Fruit fly (Drosophila melanogaster): ENCODE results near the gene CG43750.

- TF ChIP-seq Snoo (tag; optimal IDR thresholded peaks at IDR 0.05) (no peak), D1 (tag; optimal IDR thresholded peaks at IDR 0.05) (no peak), CG12605 (GFP tag; IDR thresholded peaks at IDR 0.05) (no peak), Pif1B (GFP tag; optimal IDR thresholded peaks at IDR 0.05) (peak; percentile 25), EcR (GFP tag; optimal IDR thresholded peaks at IDR 0.05) (no peak), CG32121 (GFP tag; IDR thresholded peaks at IDR 0.05) (no peak), CG10348 (GFP tag; IDR thresholded peaks at IDR 0.05) (no peak), CG8159 (tag; optimal IDR thresholded peaks at IDR 0.05) (peak; percentile 51), fd96Ca (GFP tag; IDR thresholded peaks at IDR 0.05) (peak; percentile 12; the same call in 1 of the 3 replicates), CG9948 (tag; optimal IDR thresholded peaks at IDR 0.05) (peak; percentile 41), gl (tag; optimal IDR thresholded peaks at IDR 0.05) (no peak), Ets98B (GFP tag; IDR thresholded peaks at IDR 0.05) (no peak; the same call in 1 of the 2 replicates)
Measured at dm6 chr2L:2365655-2366214, 24.8 kb downstream of the CG43750 start.
